Worm (Caenorhabditis elegans) whole organism, L1 larva: Measurements from ENCODE around the gene str-260.

ENCODE experiments used
- ceh-82 ChIP-seq, 3 experiments: fragments of 150-350 bp in 1 of 3; sonication (generic microtip) in 2 of 3; optimal IDR thresholded peaks; 2 replicates each; lab custom pipeline; 2014 to 2017; ENCODE audit warnings: missing biosample characterization in 3 of 3, missing genetic modification characterization in 3 of 3
- egl-27 ChIP-seq, 2 experiments: fragments of 150-350 bp in 1 of 2; sonication (generic microtip); optimal IDR thresholded peaks; 3 replicates each; lab custom pipeline; 2017 to 2018; ENCODE audit warnings: missing biosample characterization in 2 of 2, missing genetic modification characterization in 2 of 2, missing genetic modification reagents in 2 of 2
- isw-1 ChIP-seq: fragments of 200-800 bp; sonication (Bioruptor generic); IDR thresholded peaks from 2 replicates; pipeline ENCODE4 v1.3.6; 2022; ENCODE audit warnings: missing genetic modification characterization, missing compliant biosample characterization
- mep-1 ChIP-seq: fragments of 150-350 bp; optimal IDR thresholded peaks from 2 replicates; lab custom pipeline; 2014; ENCODE audit warnings: missing biosample characterization, missing genetic modification characterization
- nhr-11 ChIP-seq: fragments of 150-350 bp; optimal IDR thresholded peaks from 2 replicates; lab custom pipeline; 2014; ENCODE audit warnings: missing biosample characterization, missing genetic modification characterization
- nhr-12 ChIP-seq: sonication (generic microtip); optimal IDR thresholded peaks from 2 replicates; lab custom pipeline; 2017; ENCODE audit warnings: missing biosample characterization, missing genetic modification characterization
- nhr-76 ChIP-seq: sonication (generic microtip); optimal IDR thresholded peaks from 2 replicates; lab custom pipeline; 2017; ENCODE audit warnings: missing biosample characterization, missing genetic modification characterization
- nhr-77 ChIP-seq: fragments of 150-350 bp; optimal IDR thresholded peaks from 2 replicates; lab custom pipeline; 2014; ENCODE audit warnings: missing biosample characterization, missing genetic modification characterization
- pag-3 ChIP-seq: sonication (generic microtip); optimal IDR thresholded peaks from 2 replicates; lab custom pipeline; 2017; ENCODE audit warnings: missing genetic modification characterization, mild to moderate bottlenecking, missing compliant biosample characterization, antibody characterized with exemption, borderline replicate concordance; ENCODE audit not compliant: insufficient read depth
- pax-3 ChIP-seq: fragments of 200-800 bp; sonication (Bioruptor generic); optimal IDR thresholded peaks from 2 replicates; lab custom pipeline; 2018; ENCODE audit warnings: mild to moderate bottlenecking, missing genetic modification characterization, moderate library complexity, missing compliant biosample characterization
- skn-1 ChIP-seq: fragments of 150-350 bp; optimal IDR thresholded peaks from 2 replicates; lab custom pipeline; 2014; ENCODE audit warnings: missing biosample characterization, missing genetic modification characterization
- sup-37 ChIP-seq: fragments of 200-800 bp; sonication (Bioruptor generic); optimal IDR thresholded peaks from 2 replicates; lab custom pipeline; 2018; ENCODE audit warnings: mild to moderate bottlenecking, missing genetic modification characterization, missing compliant biosample characterization
- unc-62 ChIP-seq: fragments of 150-350 bp; optimal IDR thresholded peaks from 2 replicates; lab custom pipeline; 2014; ENCODE audit warnings: missing biosample characterization, missing genetic modification reagents, missing genetic modification characterization

ce11 chrV:3554869-3555268, 27.9 kb downstream of the str-260 start, which contains the start of gene grl-29:
- TF ChIP-seq nhr-12 (tag; lab: Kevin White, UChicago) (no peak), ceh-82 (tag; optimal IDR thresholded peaks at IDR 0.05; lab: Kevin White, UChicago) (no peak), skn-1 (no peak), unc-62 (GFP tag; lab: Kevin White, UChicago) (no peak), nhr-76 (no peak), nhr-11 (tag; lab: Kevin White, UChicago) (no peak), egl-27 (tag; optimal IDR thresholded peaks at IDR 0.05; lab: Kevin White, UChicago) (no peak), isw-1 (GFP tag; lab: Robert Waterston, UW) (no peak), sup-37 (GFP tag; lab: Kevin White, UChicago) (no peak), mep-1 (tag; lab: Kevin White, UChicago) (no peak), pax-3 (no peak), nhr-77 (tag; lab: Kevin White, UChicago) (no peak), pag-3 (tag; lab: Kevin White, UChicago) (no peak)
